Fruit fly (Drosophila melanogaster) ovary, adult (tissue): ENCODE results near the gene Naa60.

Experiments
- CG17801 ChIP-seq: fragments of 200-800 bp; optimal IDR thresholded peaks from 2 replicates; lab custom pipeline; 2019; ENCODE audit warnings: missing biosample characterization, mild to moderate bottlenecking, missing genetic modification characterization, moderate library complexity; ENCODE audit not compliant: partially characterized antibody

The Naa60 gene

dm6 chr3L:9764915-9765709, 38.4 kb downstream of the Naa60 start:
- TF ChIP-seq CG17801 (GFP tag; lab: Kevin White, UChicago), result no peak

- TF ChIP-seq CG17801 (GFP tag; lab: Kevin White, UChicago), result no peak
These were observed 39.0 kb downstream of the Naa60 start for dm6 chr3L:9765710-9766005.

- no peak for TF ChIP-seq CG17801 (GFP tag; lab: Kevin White, UChicago)
These were observed 39.7 kb downstream of the Naa60 start for dm6 chr3L:9766364-9766763.

- no peak for TF ChIP-seq CG17801 (GFP tag; lab: Kevin White, UChicago)
These were observed 41.1 kb downstream of the Naa60 start for dm6 chr3L:9767636-9768358.

dm6 chr3L:9768385-9768784, 41.7 kb downstream of the Naa60 start:
- no peak for TF ChIP-seq CG17801 (GFP tag; lab: Kevin White, UChicago)

dm6 chr3L:9775728-9776127, 49.0 kb downstream of the Naa60 start:
- no peak for TF ChIP-seq CG17801 (GFP tag; lab: Kevin White, UChicago)

dm6 chr3L:9776804-9777393, 50.2 kb downstream of the Naa60 start:
- TF ChIP-seq CG17801 (GFP tag; lab: Kevin White, UChicago), result no peak
